Worm (Caenorhabditis elegans) whole organism, midembryonic: ENCODE data around the gene K11D12.6.

Experiments
- T22C8.4 ChIP-seq: fragments of 200-800 bp; sonication (Bioruptor generic); IDR thresholded peaks from 2 replicates; pipeline ENCODE4 v1.3.6; 2022; ENCODE audit warnings: missing genetic modification characterization, missing compliant biosample characterization
- cog-1 ChIP-seq: sonication (generic microtip); optimal IDR thresholded peaks from 2 replicates; lab custom pipeline; 2016; ENCODE audit warnings: missing genetic modification characterization, missing compliant biosample characterization
- flt-1 ChIP-seq: fragments of 200-800 bp; sonication (Bioruptor generic); IDR thresholded peaks from 2 replicates; pipeline ENCODE4 v1.3.6; 2022; ENCODE audit warnings: missing genetic modification characterization, missing compliant biosample characterization
- klf-2 ChIP-seq: fragments of 200-800 bp; sonication (Bioruptor generic); conservative IDR thresholded peaks from 2 replicates; pipeline ENCODE4 v1.3.6; 2022; ENCODE audit warnings: missing genetic modification reagents, missing genetic modification characterization, missing compliant biosample characterization
- med-1 ChIP-seq: sonication (generic microtip); optimal IDR thresholded peaks from 2 replicates; lab custom pipeline; 2017; ENCODE audit warnings: missing genetic modification characterization, mild to moderate bottlenecking, missing compliant biosample characterization, antibody characterized with exemption, missing genetic modification reagents; ENCODE audit not compliant: insufficient read depth
- ref-1 ChIP-seq: fragments of 200-800 bp; sonication (Bioruptor generic); conservative IDR thresholded peaks from 2 replicates; pipeline ENCODE4 v1.3.6; 2022; ENCODE audit warnings: missing genetic modification reagents, missing genetic modification characterization, missing compliant biosample characterization
- tab-1 ChIP-seq: fragments of 200-800 bp; sonication (Bioruptor generic); IDR thresholded peaks from 2 replicates; pipeline ENCODE4 v1.3.6; 2022; ENCODE audit warnings: missing genetic modification characterization, missing compliant biosample characterization
- ztf-29 ChIP-seq: fragments of 200-800 bp; sonication (Bioruptor generic); IDR thresholded peaks from 2 replicates; pipeline ENCODE4 v1.3.6; 2022; ENCODE audit warnings: missing genetic modification reagents, missing genetic modification characterization, missing compliant biosample characterization

DNA sequence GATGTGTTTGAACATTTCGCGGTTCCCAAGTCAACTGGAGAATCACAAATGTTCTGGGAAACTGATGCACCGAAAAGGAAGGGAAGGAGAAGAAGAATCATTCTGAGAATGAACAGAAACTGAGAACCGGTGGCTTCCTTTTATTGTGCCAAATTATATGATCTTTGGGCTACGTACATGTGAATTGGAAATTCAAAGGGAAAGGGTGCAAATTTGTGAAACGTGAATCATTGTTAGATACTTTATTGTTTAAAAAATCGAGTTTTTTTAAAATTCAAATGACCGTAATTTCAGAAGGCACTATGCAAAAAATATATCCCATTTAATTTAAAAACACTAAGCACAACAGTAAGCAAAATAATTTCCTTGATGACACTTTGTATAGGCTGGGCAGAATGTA is at the start of gene K11D12.6:
- TF ChIP-seq klf-2, result no peak
- TF ChIP-seq med-1 (GFP tag; lab: Kevin White, UChicago), result no peak
- no peak for TF ChIP-seq T22C8.4 (GFP tag; lab: Robert Waterston, UW)
- no peak for TF ChIP-seq ztf-29 (GFP tag; lab: Robert Waterston, UW)
- no peak for TF ChIP-seq cog-1 (tag; lab: Kevin White, UChicago)
- TF ChIP-seq flt-1, result no peak
- no peak for TF ChIP-seq ref-1
- no peak for TF ChIP-seq tab-1 (GFP tag; lab: Robert Waterston, UW)
